Worm (Caenorhabditis elegans) whole organism, L2 larva: ENCODE measurements around the gene T24C4.3.

ENCODE experiments used
- C34F6.9 ChIP-seq: fragments of 150-350 bp; optimal IDR thresholded peaks from 2 replicates; lab custom pipeline; 2014; ENCODE audit warnings: missing biosample characterization, missing genetic modification characterization
- F13H6.1 ChIP-seq: sonication (generic microtip); optimal IDR thresholded peaks from 2 replicates; lab custom pipeline; 2016; ENCODE audit warnings: missing genetic modification characterization, missing compliant biosample characterization
- R02D3.7 ChIP-seq: fragments of 150-350 bp; optimal IDR thresholded peaks from 2 replicates; lab custom pipeline; 2014; ENCODE audit warnings: missing biosample characterization, missing genetic modification characterization
- Y55F3AM.14 ChIP-seq: fragments of 200-800 bp; sonication (Bioruptor generic); optimal IDR thresholded peaks from 2 replicates; lab custom pipeline; 2018; ENCODE audit warnings: mild to moderate bottlenecking, missing genetic modification characterization, missing compliant biosample characterization
- ZK546.5 ChIP-seq: sonication (generic microtip); optimal IDR thresholded peaks from 2 replicates; lab custom pipeline; 2017; ENCODE audit warnings: missing biosample characterization, missing genetic modification characterization
- aly-2 ChIP-seq: fragments of 150-350 bp; optimal IDR thresholded peaks from 2 replicates; lab custom pipeline; 2014; ENCODE audit warnings: missing biosample characterization, missing genetic modification characterization
- ama-1 ChIP-seq: fragments of 150-350 bp; optimal IDR thresholded peaks from 2 replicates; lab custom pipeline; 2018; ENCODE audit warnings: inconsistent platforms
- blmp-1 ChIP-seq: sonication (generic microtip); optimal IDR thresholded peaks from 2 replicates; lab custom pipeline; 2017; ENCODE audit warnings: missing genetic modification characterization, mild to moderate bottlenecking, missing compliant biosample characterization, antibody characterized with exemption, moderate library complexity; ENCODE audit not compliant: insufficient read depth
- crh-2 ChIP-seq: sonication (generic microtip); optimal IDR thresholded peaks from 2 replicates; lab custom pipeline; 2017; ENCODE audit warnings: missing biosample characterization, missing genetic modification characterization
- dmd-4 ChIP-seq: sonication (generic microtip); optimal IDR thresholded peaks from 2 replicates; lab custom pipeline; 2017; ENCODE audit warnings: missing biosample characterization, missing genetic modification characterization
- elt-1 ChIP-seq: fragments of 150-350 bp; optimal IDR thresholded peaks from 2 replicates; lab custom pipeline; 2014; ENCODE audit warnings: missing biosample characterization, missing genetic modification characterization
- elt-3 ChIP-seq: sonication (generic microtip); optimal IDR thresholded peaks from 2 replicates; lab custom pipeline; 2017; ENCODE audit warnings: missing biosample characterization, missing genetic modification characterization
- fos-1 ChIP-seq: fragments of 150-350 bp; optimal IDR thresholded peaks from 2 replicates; lab custom pipeline; 2014; ENCODE audit warnings: missing biosample characterization, missing genetic modification characterization
- gmeb-1 ChIP-seq: fragments of 150-350 bp; optimal IDR thresholded peaks from 2 replicates; lab custom pipeline; 2014; ENCODE audit warnings: missing biosample characterization, missing genetic modification characterization
- lin-39 ChIP-seq: fragments of 150-350 bp; optimal IDR thresholded peaks from 2 replicates; lab custom pipeline; 2014; ENCODE audit warnings: missing biosample characterization, missing genetic modification reagents, missing genetic modification characterization
- lsy-2 ChIP-seq, 2 experiments: fragments of 150-350 bp in 1 of 2; sonication (generic microtip) in 1 of 2; optimal IDR thresholded peaks; 2 replicates each; lab custom pipeline; 2014 to 2017; ENCODE audit warnings: missing biosample characterization in 2 of 2, missing genetic modification characterization in 2 of 2
- mbf-1 ChIP-seq: sonication (generic microtip); optimal IDR thresholded peaks from 2 replicates; lab custom pipeline; 2017; ENCODE audit warnings: missing biosample characterization, missing genetic modification characterization
- mdl-1 ChIP-seq, 2 experiments: fragments of 150-350 bp in 1 of 2; sonication (generic microtip) in 1 of 2; optimal IDR thresholded peaks; 2 replicates each; lab custom pipeline; 2017; ENCODE audit warnings: missing biosample characterization in 2 of 2, missing genetic modification characterization in 2 of 2
- nhr-10 ChIP-seq: sonication (generic microtip); optimal IDR thresholded peaks from 2 replicates; lab custom pipeline; 2017; ENCODE audit warnings: missing biosample characterization, missing genetic modification characterization
- nhr-11 ChIP-seq: fragments of 150-350 bp; optimal IDR thresholded peaks from 2 replicates; lab custom pipeline; 2014; ENCODE audit warnings: missing biosample characterization, missing genetic modification characterization
- nhr-129 ChIP-seq: fragments of 150-350 bp; optimal IDR thresholded peaks from 2 replicates; lab custom pipeline; 2014; ENCODE audit warnings: missing biosample characterization, missing genetic modification characterization
- nhr-21 ChIP-seq: fragments of 150-350 bp; optimal IDR thresholded peaks from 2 replicates; lab custom pipeline; 2014; ENCODE audit warnings: missing biosample characterization, missing genetic modification characterization
- nhr-25 ChIP-seq: fragments of 150-350 bp; sonication (generic microtip); optimal IDR thresholded peaks from 3 replicates; lab custom pipeline; 2014; ENCODE audit warnings: missing biosample characterization, missing genetic modification characterization
- nhr-6 ChIP-seq: fragments of 150-350 bp; optimal IDR thresholded peaks from 2 replicates; lab custom pipeline; 2014; ENCODE audit warnings: missing biosample characterization, missing genetic modification characterization
- nhr-77 ChIP-seq: fragments of 150-350 bp; optimal IDR thresholded peaks from 2 replicates; lab custom pipeline; 2014; ENCODE audit warnings: missing biosample characterization, missing genetic modification characterization
- peb-1 ChIP-seq: fragments of 150-350 bp; optimal IDR thresholded peaks from 2 replicates; lab custom pipeline; 2014; ENCODE audit warnings: missing biosample characterization, missing genetic modification characterization
- sma-3 ChIP-seq: sonication (generic microtip); optimal IDR thresholded peaks from 2 replicates; lab custom pipeline; 2016; ENCODE audit warnings: missing genetic modification reagents, missing genetic modification characterization, missing compliant biosample characterization
- sma-9 ChIP-seq, 2 experiments: fragments of 150-350 bp in 1 of 2; sonication (generic microtip) in 1 of 2; optimal IDR thresholded peaks; 2 replicates each; lab custom pipeline; 2014 to 2016; ENCODE audit warnings: missing genetic modification characterization in 2 of 2, mild to moderate bottlenecking in 1 of 2, missing biosample characterization in 1 of 2, missing compliant biosample characterization in 1 of 2, missing genetic modification reagents in 1 of 2, moderate library complexity in 1 of 2
- snpc-4 ChIP-seq: fragments of 150-350 bp; optimal IDR thresholded peaks from 2 replicates; lab custom pipeline; 2014; ENCODE audit warnings: missing biosample characterization, missing genetic modification characterization
- unc-39 ChIP-seq: fragments of 150-350 bp; optimal IDR thresholded peaks from 2 replicates; lab custom pipeline; 2014; ENCODE audit warnings: missing biosample characterization, missing genetic modification characterization
- ztf-1 ChIP-seq: fragments of 200-800 bp; sonication (Bioruptor generic); conservative IDR thresholded peaks from 2 replicates; pipeline ENCODE4 v1.3.6; 2022; ENCODE audit warnings: missing genetic modification characterization, missing compliant biosample characterization
- ztf-11 ChIP-seq: sonication (generic microtip); optimal IDR thresholded peaks from 2 replicates; lab custom pipeline; 2017; ENCODE audit warnings: missing biosample characterization, missing genetic modification characterization
- ztf-4 ChIP-seq: fragments of 150-350 bp; optimal IDR thresholded peaks from 2 replicates; lab custom pipeline; 2014; ENCODE audit warnings: missing biosample characterization, missing genetic modification characterization

T24C4.3 gene

ce11 chrIII:883595-883994, 11.3 kb upstream of the T24C4.3 start:
- TF ChIP-seq nhr-129 (tag; lab: Kevin White, UChicago) (no peak), nhr-77 (tag; lab: Kevin White, UChicago) (no peak), nhr-21 (tag; lab: Kevin White, UChicago) (no peak), nhr-25 (tag; lab: Kevin White, UChicago) (no peak), ztf-1 (no peak), lin-39 (tag; lab: Kevin White, UChicago) (no peak), nhr-6 (tag; lab: Kevin White, UChicago) (no peak)
- TF ChIP-seq, all 48 proteins: peak for 0

ce11 chrIII:881460-881859, 9.2 kb upstream of the T24C4.3 start:
- no peak for TF ChIP-seq elt-1 (tag; lab: Kevin White, UChicago)
- TF ChIP-seq aly-2 (tag; lab: Kevin White, UChicago): no peak
- TF ChIP-seq mdl-1 (tag; optimal IDR thresholded peaks at IDR 0.05; lab: Kevin White, UChicago): no peak
- TF ChIP-seq nhr-129 (tag; lab: Kevin White, UChicago): no peak
- TF ChIP-seq unc-39: no peak
- TF ChIP-seq ztf-4 (tag; lab: Kevin White, UChicago): no peak
- no peak for TF ChIP-seq crh-2
- TF ChIP-seq nhr-11 (tag; lab: Kevin White, UChicago): no peak
- TF ChIP-seq nhr-6 (tag; lab: Kevin White, UChicago): no peak
- TF ChIP-seq ama-1 (lab: Kevin White, UChicago): no peak
- TF ChIP-seq lsy-2 (tag; optimal IDR thresholded peaks at IDR 0.05; lab: Kevin White, UChicago): no peak
- TF ChIP-seq ztf-1: no peak
- TF ChIP-seq ZK546.5 (tag; lab: Kevin White, UChicago): no peak
- TF ChIP-seq blmp-1 (tag; lab: Kevin White, UChicago): no peak
- TF ChIP-seq peb-1: no peak
- no peak for TF ChIP-seq Y55F3AM.14 (GFP tag; lab: Kevin White, UChicago)
- no peak for TF ChIP-seq sma-9 (GFP tag; optimal IDR thresholded peaks at IDR 0.05; lab: Kevin White, UChicago)
- no peak for TF ChIP-seq sma-9 (tag; optimal IDR thresholded peaks at IDR 0.05; lab: Kevin White, UChicago)
- TF ChIP-seq nhr-25 (tag; lab: Kevin White, UChicago): no peak
- TF ChIP-seq ztf-11 (tag; lab: Kevin White, UChicago): no peak

DNA sequence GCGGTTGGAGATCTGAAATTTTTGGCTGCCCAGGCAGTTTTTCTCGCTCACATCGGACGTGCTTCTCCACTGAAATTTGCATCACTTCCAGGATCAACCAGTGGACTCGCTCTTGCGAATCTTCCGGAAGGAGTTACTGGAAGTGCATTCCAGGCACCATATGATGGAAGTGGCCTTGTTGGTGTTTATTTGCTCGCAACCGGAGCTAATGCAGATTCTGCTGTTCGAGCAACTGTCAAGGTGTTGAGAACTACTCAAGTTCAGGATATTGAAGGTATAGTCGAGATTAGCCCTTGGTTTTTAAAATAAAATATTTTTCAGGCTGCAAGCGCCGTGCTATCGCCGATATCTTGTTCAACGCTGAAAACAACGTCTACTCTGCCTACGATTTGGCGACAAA, 8.6 kb upstream of the T24C4.3 start:
- TF ChIP-seq sma-3 (GFP tag; lab: Kevin White, UChicago) (no peak), C34F6.9 (no peak), ama-1 (lab: Kevin White, UChicago) (no peak), elt-3 (tag; lab: Kevin White, UChicago) (no peak), crh-2 (no peak), nhr-10 (no peak), F13H6.1 (no peak), gmeb-1 (tag; lab: Kevin White, UChicago) (no peak), nhr-6 (tag; lab: Kevin White, UChicago) (no peak), nhr-25 (tag; lab: Kevin White, UChicago) (no peak), nhr-21 (tag; lab: Kevin White, UChicago) (no peak), elt-1 (tag; lab: Kevin White, UChicago) (no peak), mbf-1 (tag; lab: Kevin White, UChicago) (no peak), nhr-129 (tag; lab: Kevin White, UChicago) (no peak), nhr-77 (tag; lab: Kevin White, UChicago) (no peak), lin-39 (tag; lab: Kevin White, UChicago) (no peak), mdl-1 (tag; optimal IDR thresholded peaks at IDR 0.05; lab: Kevin White, UChicago) (no peak), snpc-4 (no peak), sma-9 (GFP tag; optimal IDR thresholded peaks at IDR 0.05; lab: Kevin White, UChicago) (no peak), sma-9 (tag; optimal IDR thresholded peaks at IDR 0.05; lab: Kevin White, UChicago) (no peak)

ce11 chrIII:879634-880033, 7.4 kb upstream of the T24C4.3 start, which contains the start of the genes T24C4.5 and ucr-2.3:
T24C4.5 (minus strand) TSS chrIII:879734.
ucr-2.3 (plus strand) TSS chrIII:879860.
- TF ChIP-seq R02D3.7 (tag; lab: Kevin White, UChicago) (no peak), peb-1 (no peak), ZK546.5 (tag; lab: Kevin White, UChicago) (no peak), C34F6.9 (no peak)
- TF ChIP-seq, all 48 proteins: peak for 0

DNA sequence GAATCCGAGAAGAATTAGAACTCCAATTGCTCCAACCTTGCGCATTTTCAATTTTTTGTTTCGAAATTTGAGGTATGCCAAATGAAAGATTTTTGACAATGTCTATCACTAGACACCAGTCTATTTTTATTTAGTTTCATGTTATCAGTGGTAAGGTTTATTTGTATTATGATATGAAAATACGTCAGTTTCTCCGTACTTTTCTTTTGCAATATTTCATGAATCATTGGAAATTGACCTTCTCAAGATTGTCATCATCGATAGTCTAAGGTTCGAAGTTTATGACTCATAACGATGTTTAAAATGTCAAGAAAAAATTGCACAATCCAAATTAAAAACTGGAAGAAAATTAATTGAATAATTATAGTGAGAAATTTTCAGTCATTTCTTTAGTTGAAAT, 1.2 kb upstream of the T24C4.3 start, which contains the start of gene clc-19:
TSS of gene clc-19 (minus strand) at position 135 of the 400 bp plus-strand sequence.
- peak; percentile 88 for TF ChIP-seq fos-1 (tag; lab: Kevin White, UChicago)
- TF ChIP-seq dmd-4 (tag; lab: Kevin White, UChicago): no peak
